Worm (Caenorhabditis elegans) whole organism, L3 larva: ENCODE data around the gene BE10.4.

Experiments
- R02D3.7 ChIP-seq: fragments of 150-350 bp; optimal IDR thresholded peaks from 2 replicates; lab custom pipeline; 2014; ENCODE audit warnings: missing biosample characterization, missing genetic modification characterization
- ZK546.5 ChIP-seq: sonication (generic microtip); optimal IDR thresholded peaks from 2 replicates; lab custom pipeline; 2017; ENCODE audit warnings: missing biosample characterization, missing genetic modification characterization
- aly-2 ChIP-seq: fragments of 150-350 bp; optimal IDR thresholded peaks from 2 replicates; lab custom pipeline; 2014; ENCODE audit warnings: missing biosample characterization, missing genetic modification characterization
- ama-1 ChIP-seq: fragments of 150-350 bp; optimal IDR thresholded peaks from 2 replicates; lab custom pipeline; 2018
- ceh-16 ChIP-seq: sonication (generic microtip); optimal IDR thresholded peaks from 2 replicates; lab custom pipeline; 2017; ENCODE audit warnings: missing biosample characterization, missing genetic modification characterization
- ceh-28 ChIP-seq: fragments of 150-350 bp; optimal IDR thresholded peaks from 2 replicates; lab custom pipeline; 2014; ENCODE audit warnings: missing biosample characterization, missing genetic modification reagents, missing genetic modification characterization
- ceh-82 ChIP-seq: fragments of 150-350 bp; optimal IDR thresholded peaks from 2 replicates; lab custom pipeline; 2014; ENCODE audit warnings: missing biosample characterization, missing genetic modification characterization
- daf-12 ChIP-seq: fragments of 150-350 bp; optimal IDR thresholded peaks from 2 replicates; lab custom pipeline; 2014; ENCODE audit warnings: missing biosample characterization, missing genetic modification reagents, missing genetic modification characterization
- egl-27 ChIP-seq: sonication (generic microtip); optimal IDR thresholded peaks from 4 replicates; lab custom pipeline; 2017; ENCODE audit warnings: missing biosample characterization, missing genetic modification reagents, missing genetic modification characterization
- egl-5 ChIP-seq: fragments of 150-350 bp; optimal IDR thresholded peaks from 2 replicates; lab custom pipeline; 2017; ENCODE audit warnings: missing biosample characterization, missing genetic modification reagents, missing genetic modification characterization, inconsistent platforms
- elt-1 ChIP-seq: fragments of 150-350 bp; optimal IDR thresholded peaks from 2 replicates; lab custom pipeline; 2014; ENCODE audit warnings: missing biosample characterization, missing genetic modification characterization
- elt-2 ChIP-seq: sonication (generic microtip); optimal IDR thresholded peaks from 2 replicates; lab custom pipeline; 2016; ENCODE audit warnings: missing genetic modification reagents, mild to moderate bottlenecking, missing genetic modification characterization, missing compliant biosample characterization
- elt-3 ChIP-seq, 3 experiments: fragments of 150-350 bp in 1 of 3; sonication (generic microtip) in 2 of 3; optimal IDR thresholded peaks; 2 replicates in 2 of 3; 4 replicates in 1 of 3; lab custom pipeline; 2014 to 2017; ENCODE audit warnings: missing biosample characterization in 3 of 3, missing genetic modification characterization in 3 of 3
- eor-1 ChIP-seq, 2 experiments: fragments of 150-350 bp; optimal IDR thresholded peaks; 2 replicates each; lab custom pipeline; 2014 to 2018; ENCODE audit warnings: missing biosample characterization in 2 of 2, missing genetic modification characterization in 2 of 2
- fkh-10 ChIP-seq: sonication (generic microtip); optimal IDR thresholded peaks from 2 replicates; lab custom pipeline; 2017; ENCODE audit warnings: missing biosample characterization, missing genetic modification reagents, missing genetic modification characterization
- fos-1 ChIP-seq: fragments of 150-350 bp; optimal IDR thresholded peaks from 2 replicates; lab custom pipeline; 2014; ENCODE audit warnings: missing biosample characterization, missing genetic modification characterization
- hmg-11 ChIP-seq: sonication (generic microtip); optimal IDR thresholded peaks from 2 replicates; lab custom pipeline; 2016; ENCODE audit warnings: missing genetic modification characterization, missing compliant biosample characterization
- jun-1 ChIP-seq: fragments of 150-350 bp; optimal IDR thresholded peaks from 2 replicates; lab custom pipeline; 2014; ENCODE audit warnings: missing biosample characterization, missing genetic modification reagents, missing genetic modification characterization
- lin-15B ChIP-seq: fragments of 150-350 bp; optimal IDR thresholded peaks from 2 replicates; lab custom pipeline; 2014; ENCODE audit warnings: missing biosample characterization, missing genetic modification characterization
- lin-39 ChIP-seq: fragments of 150-350 bp; optimal IDR thresholded peaks from 2 replicates; lab custom pipeline; 2018; ENCODE audit warnings: missing biosample characterization, missing genetic modification reagents, missing genetic modification characterization
- lsy-12 ChIP-seq: sonication (generic microtip); optimal IDR thresholded peaks from 2 replicates; lab custom pipeline; 2016; ENCODE audit warnings: mild to moderate bottlenecking, missing genetic modification characterization, missing compliant biosample characterization
- mdl-1 ChIP-seq: fragments of 150-350 bp; optimal IDR thresholded peaks from 2 replicates; lab custom pipeline; 2014; ENCODE audit warnings: missing biosample characterization, missing genetic modification characterization
- nfya-1 ChIP-seq: sonication (generic microtip); optimal IDR thresholded peaks from 2 replicates; lab custom pipeline; 2017; ENCODE audit warnings: missing genetic modification characterization, mild to moderate bottlenecking, missing compliant biosample characterization, antibody characterized with exemption, moderate library complexity; ENCODE audit not compliant: insufficient read depth
- nhr-11 ChIP-seq: fragments of 150-350 bp; optimal IDR thresholded peaks from 2 replicates; lab custom pipeline; 2014; ENCODE audit warnings: missing biosample characterization, missing genetic modification characterization
- nhr-12 ChIP-seq: fragments of 150-350 bp; optimal IDR thresholded peaks from 2 replicates; lab custom pipeline; 2014; ENCODE audit warnings: missing biosample characterization, missing genetic modification characterization
- nhr-23 ChIP-seq: fragments of 150-350 bp; optimal IDR thresholded peaks from 2 replicates; lab custom pipeline; 2014; ENCODE audit warnings: missing biosample characterization, missing genetic modification reagents, missing genetic modification characterization
- nhr-237 ChIP-seq: fragments of 150-350 bp; optimal IDR thresholded peaks from 2 replicates; lab custom pipeline; 2014; ENCODE audit warnings: missing biosample characterization, missing genetic modification characterization
- nhr-25 ChIP-seq: sonication (generic microtip); optimal IDR thresholded peaks from 2 replicates; lab custom pipeline; 2017; ENCODE audit warnings: missing biosample characterization, missing genetic modification characterization
- nhr-43 ChIP-seq: sonication (generic microtip); optimal IDR thresholded peaks from 2 replicates; lab custom pipeline; 2016; ENCODE audit warnings: mild to moderate bottlenecking, missing genetic modification characterization, missing compliant biosample characterization; ENCODE audit not compliant: poor library complexity, severe bottlenecking
- nhr-67 ChIP-seq: fragments of 150-350 bp; optimal IDR thresholded peaks from 2 replicates; lab custom pipeline; 2014; ENCODE audit warnings: missing biosample characterization, missing genetic modification characterization
- nhr-76 ChIP-seq: fragments of 150-350 bp; sonication (generic microtip); optimal IDR thresholded peaks from 5 replicates; lab custom pipeline; 2014; ENCODE audit warnings: missing biosample characterization, missing genetic modification characterization
- nhr-77 ChIP-seq: fragments of 150-350 bp; optimal IDR thresholded peaks from 2 replicates; lab custom pipeline; 2014; ENCODE audit warnings: missing biosample characterization, missing genetic modification characterization
- pha-4 ChIP-seq: fragments of 150-350 bp; optimal IDR thresholded peaks from 2 replicates; lab custom pipeline; 2014; ENCODE audit warnings: missing biosample characterization, missing genetic modification reagents, missing genetic modification characterization
- pqm-1 ChIP-seq: fragments of 150-350 bp; optimal IDR thresholded peaks from 2 replicates; lab custom pipeline; 2017; ENCODE audit warnings: missing biosample characterization, missing genetic modification characterization, inconsistent platforms
- skn-1 ChIP-seq: fragments of 150-350 bp; optimal IDR thresholded peaks from 2 replicates; lab custom pipeline; 2014; ENCODE audit warnings: missing biosample characterization, missing genetic modification characterization
- snpc-4 ChIP-seq: fragments of 150-350 bp; optimal IDR thresholded peaks from 2 replicates; lab custom pipeline; 2014; ENCODE audit warnings: missing biosample characterization, missing genetic modification characterization
- tbx-2 ChIP-seq: sonication (generic microtip); optimal IDR thresholded peaks from 2 replicates; lab custom pipeline; 2016; ENCODE audit warnings: mild to moderate bottlenecking, missing genetic modification characterization, missing compliant biosample characterization
- unc-39 ChIP-seq: sonication (generic microtip); optimal IDR thresholded peaks from 4 replicates; lab custom pipeline; 2017; ENCODE audit warnings: missing biosample characterization, missing genetic modification characterization
- unc-62 ChIP-seq: fragments of 150-350 bp; sonication (generic microtip); optimal IDR thresholded peaks from 4 replicates; lab custom pipeline; 2014; ENCODE audit warnings: missing biosample characterization, missing genetic modification reagents, missing genetic modification characterization
- zag-1 ChIP-seq: fragments of 150-350 bp; optimal IDR thresholded peaks from 2 replicates; lab custom pipeline; 2014; ENCODE audit warnings: missing biosample characterization, missing genetic modification characterization
- ztf-11 ChIP-seq: fragments of 150-350 bp; optimal IDR thresholded peaks from 2 replicates; lab custom pipeline; 2014; ENCODE audit warnings: missing biosample characterization, missing genetic modification characterization
- ztf-4 ChIP-seq: fragments of 150-350 bp; optimal IDR thresholded peaks from 2 replicates; lab custom pipeline; 2014; ENCODE audit warnings: missing biosample characterization, missing genetic modification characterization

Gene BE10.4

ce11 chrIII:12840204-12840603, 26.9 kb downstream of the BE10.4 start:
- TF ChIP-seq lin-15B (no peak), ama-1 (lab: Kevin White, UChicago) (no peak), zag-1 (tag; lab: Kevin White, UChicago) (no peak), nhr-237 (tag; lab: Kevin White, UChicago) (no peak), ceh-82 (no peak), nhr-25 (tag; lab: Kevin White, UChicago) (no peak), ceh-28 (tag; lab: Kevin White, UChicago) (no peak), daf-12 (tag; lab: Kevin White, UChicago) (no peak), lin-39 (tag; lab: Kevin White, UChicago) (no peak), ztf-11 (tag; lab: Kevin White, UChicago) (no peak), elt-1 (no peak), lsy-12 (tag; lab: Kevin White, UChicago) (no peak), elt-2 (tag; lab: Kevin White, UChicago) (no peak), eor-1 (tag; optimal IDR thresholded peaks at IDR 0.05; lab: Kevin White, UChicago) (no peak)

- TF ChIP-seq daf-12 (tag; lab: Kevin White, UChicago) (peak; percentile 99), elt-2 (tag; lab: Kevin White, UChicago) (peak; percentile 51), jun-1 (tag; lab: Kevin White, UChicago) (peak; percentile 75), nhr-67 (tag; lab: Kevin White, UChicago) (no peak), ztf-4 (tag; lab: Kevin White, UChicago) (no peak), aly-2 (tag; lab: Kevin White, UChicago) (no peak), fos-1 (tag; lab: Kevin White, UChicago) (peak; percentile 31), tbx-2 (tag; lab: Kevin White, UChicago) (peak; percentile 74), nhr-12 (no peak), lin-15B (peak; percentile 69), pqm-1 (tag; lab: Kevin White, UChicago) (peak; percentile 93), elt-3 (tag; optimal IDR thresholded peaks at IDR 0.05; lab: Kevin White, UChicago) (peak in 1 of 3 experiments; percentile 9), nhr-25 (tag; lab: Kevin White, UChicago) (peak; percentile 60), egl-5 (tag; lab: Kevin White, UChicago) (no peak), egl-27 (tag; lab: Kevin White, UChicago) (peak; percentile 14), ceh-28 (tag; lab: Kevin White, UChicago) (peak; percentile 75), lin-39 (tag; lab: Kevin White, UChicago) (no peak), ztf-11 (tag; lab: Kevin White, UChicago) (no peak), hmg-11 (tag; lab: Kevin White, UChicago) (peak; percentile 79), nhr-11 (tag; lab: Kevin White, UChicago) (no peak), nhr-43 (peak; percentile 90), skn-1 (tag; lab: Kevin White, UChicago) (peak; percentile 26), fkh-10 (GFP tag; lab: Kevin White, UChicago) (peak; percentile 18), R02D3.7 (tag; lab: Kevin White, UChicago) (peak; percentile 60), nhr-23 (tag; lab: Kevin White, UChicago) (peak; percentile 93), ZK546.5 (tag; lab: Kevin White, UChicago) (no peak), nhr-76 (tag; lab: Kevin White, UChicago) (peak; percentile 13), nfya-1 (tag; lab: Kevin White, UChicago) (peak; percentile 91), mdl-1 (peak; percentile 74), unc-62 (GFP tag; lab: Kevin White, UChicago) (peak; percentile 41), unc-39 (tag; lab: Kevin White, UChicago) (no peak), nhr-77 (tag; lab: Kevin White, UChicago) (peak; percentile 17), pha-4 (peak; percentile 57), ceh-16 (tag; lab: Kevin White, UChicago) (no peak), lsy-12 (tag; lab: Kevin White, UChicago) (peak; percentile 4), snpc-4 (tag; lab: Kevin White, UChicago) (peak; percentile 54), ceh-82 (peak; percentile 10)
- TF ChIP-seq, all 47 proteins: peak for 26
Measured at ce11 chrIII:12841328-12841727, 28.0 kb downstream of the BE10.4 start.
